Fruit fly (Drosophila melanogaster) whole organism, embryonic: Measurements from ENCODE around the gene CG5326.

Source experiments
- BtbVII ChIP-seq: fragments of 200-800 bp; sonication (Bioruptor generic); optimal IDR thresholded peaks from 3 replicates; lab custom pipeline; 2017; ENCODE audit warnings: missing biosample characterization, mild to moderate bottlenecking, missing genetic modification characterization
- CG11560 ChIP-seq: fragments of 200-800 bp; sonication (Bioruptor generic); IDR thresholded peaks from 3 replicates; pipeline ENCODE4 v1.3.6; 2022; ENCODE audit warnings: missing biosample characterization, missing genetic modification characterization
- CG12219 ChIP-seq: fragments of 200-800 bp; sonication (Bioruptor generic); optimal IDR thresholded peaks from 3 replicates; lab custom pipeline; 2018; ENCODE audit warnings: missing biosample characterization, mild to moderate bottlenecking, missing genetic modification characterization
- CG14965 ChIP-seq: fragments of 200-800 bp; sonication (Bioruptor generic); optimal IDR thresholded peaks from 2 replicates; lab custom pipeline; 2016; ENCODE audit warnings: missing biosample characterization, missing genetic modification characterization, borderline replicate concordance
- CG15011 ChIP-seq: fragments of 200-800 bp; sonication (Bioruptor generic); optimal IDR thresholded peaks from 3 replicates; lab custom pipeline; 2018; ENCODE audit warnings: missing biosample characterization, mild to moderate bottlenecking, missing genetic modification characterization
- CG18599 ChIP-seq: fragments of 200-800 bp; sonication (Bioruptor generic); optimal IDR thresholded peaks from 3 replicates; lab custom pipeline; 2017; ENCODE audit warnings: missing biosample characterization, missing genetic modification characterization, mild to moderate bottlenecking, moderate library complexity, missing genetic modification reagents
- CG3065 ChIP-seq: fragments of 200-800 bp; sonication (Bioruptor generic); optimal IDR thresholded peaks from 2 replicates; lab custom pipeline; 2016; ENCODE audit warnings: missing biosample characterization, missing genetic modification characterization
- CG32532 ChIP-seq: fragments of 200-800 bp; sonication (Bioruptor generic); IDR thresholded peaks from 2 replicates; pipeline ENCODE4 v1.3.6; 2022; ENCODE audit warnings: missing biosample characterization, missing genetic modification characterization
- CG3726 ChIP-seq: fragments of 200-800 bp; sonication (Bioruptor generic); IDR thresholded peaks from 3 replicates; pipeline ENCODE4, ENCODE4 v1.3.6; 2022; ENCODE audit warnings: missing biosample characterization, missing genetic modification characterization
- CG42726 ChIP-seq: fragments of 200-800 bp; sonication (Bioruptor generic); IDR thresholded peaks from 2 replicates; pipeline ENCODE4 v1.3.6; 2022; ENCODE audit warnings: missing biosample characterization, missing genetic modification characterization; ENCODE audit not compliant: partially characterized antibody
- CG4360 ChIP-seq: fragments of 200-800 bp; sonication (Bioruptor generic); IDR thresholded peaks from 2 replicates; pipeline ENCODE4 v1.3.6; 2022; ENCODE audit warnings: missing biosample characterization, missing genetic modification characterization
- CG4730 ChIP-seq: fragments of 200-800 bp; sonication (Bioruptor generic); IDR thresholded peaks from 2 replicates; pipeline ENCODE4 v1.3.6; 2022; ENCODE audit warnings: missing biosample characterization, missing genetic modification characterization
- CG7271 ChIP-seq: fragments of 200-800 bp; sonication (Bioruptor generic); optimal IDR thresholded peaks from 2 replicates; lab custom pipeline; 2018; ENCODE audit warnings: missing biosample characterization, mild to moderate bottlenecking, missing genetic modification characterization, moderate library complexity
- CG8089 ChIP-seq: fragments of 200-800 bp; sonication (Bioruptor generic); optimal IDR thresholded peaks from 3 replicates; lab custom pipeline; 2016; ENCODE audit warnings: missing biosample characterization, missing genetic modification characterization
- CkIIα-i1 ChIP-seq: fragments of 200-800 bp; sonication (Bioruptor generic); IDR thresholded peaks from 2 replicates; pipeline ENCODE4 v1.3.6; 2022; ENCODE audit warnings: missing biosample characterization, missing genetic modification characterization
- D19B ChIP-seq: fragments of 200-800 bp; sonication (Bioruptor generic); optimal IDR thresholded peaks from 2 replicates; lab custom pipeline; 2017; ENCODE audit warnings: missing biosample characterization, mild to moderate bottlenecking, missing genetic modification characterization
- Dad ChIP-seq: fragments of 200-800 bp; sonication (Bioruptor generic); optimal IDR thresholded peaks from 3 replicates; lab custom pipeline; 2016; ENCODE audit warnings: missing biosample characterization, missing genetic modification characterization
- Dip3 ChIP-seq: fragments of 200-800 bp; sonication (Bioruptor generic); optimal IDR thresholded peaks from 3 replicates; lab custom pipeline; 2016; ENCODE audit warnings: missing biosample characterization, missing genetic modification characterization
- ERR ChIP-seq: fragments of 200-800 bp; sonication (Bioruptor generic); optimal IDR thresholded peaks from 2 replicates; lab custom pipeline; 2016; ENCODE audit warnings: missing biosample characterization, missing genetic modification characterization
- Elba2 ChIP-seq: fragments of 200-800 bp; sonication (Bioruptor generic); optimal IDR thresholded peaks from 3 replicates; lab custom pipeline; 2016; ENCODE audit warnings: missing biosample characterization, missing genetic modification characterization
- Ets97D ChIP-seq: fragments of 200-800 bp; sonication (Bioruptor generic); optimal IDR thresholded peaks from 3 replicates; lab custom pipeline; 2016; ENCODE audit warnings: missing biosample characterization, missing genetic modification characterization
- Fer2 ChIP-seq: fragments of 200-800 bp; sonication (Bioruptor generic); optimal IDR thresholded peaks from 2 replicates; lab custom pipeline; 2018; ENCODE audit warnings: missing biosample characterization, mild to moderate bottlenecking, missing genetic modification characterization, moderate library complexity
- Gsc ChIP-seq: fragments of 200-800 bp; sonication (Bioruptor generic); IDR thresholded peaks from 2 replicates; pipeline ENCODE4 v1.3.6; 2022; ENCODE audit warnings: missing biosample characterization, missing genetic modification characterization
- Mrtf ChIP-seq: fragments of 200-800 bp; sonication (Bioruptor generic); IDR thresholded peaks from 3 replicates; pipeline ENCODE4 v1.3.6; 2022; ENCODE audit warnings: missing biosample characterization, missing genetic modification characterization
- Ptx1 ChIP-seq: fragments of 200-800 bp; sonication (Bioruptor generic); IDR thresholded peaks from 2 replicates; pipeline ENCODE4 v1.3.6; 2022; ENCODE audit warnings: missing biosample characterization, missing genetic modification characterization
- Sin3A ChIP-seq: fragments of >200 bp; optimal IDR thresholded peaks from 2 replicates; lab custom pipeline; 2018
- Sry-β ChIP-seq: fragments of 200-800 bp; sonication (Bioruptor generic); optimal IDR thresholded peaks from 2 replicates; lab custom pipeline; 2018; ENCODE audit warnings: missing biosample characterization, mild to moderate bottlenecking, missing genetic modification characterization, moderate library complexity
- TFAM ChIP-seq: fragments of 200-800 bp; sonication (Bioruptor generic); optimal IDR thresholded peaks from 2 replicates; lab custom pipeline; 2017; ENCODE audit warnings: missing biosample characterization, missing genetic modification characterization, inconsistent platforms
- YL-1 ChIP-seq: fragments of 200-800 bp; sonication (Bioruptor generic); optimal IDR thresholded peaks from 3 replicates; lab custom pipeline; 2017; ENCODE audit warnings: missing biosample characterization, mild to moderate bottlenecking, missing genetic modification characterization
- ara ChIP-seq: fragments of 200-800 bp; sonication (Bioruptor generic); IDR thresholded peaks from 2 replicates; pipeline ENCODE4 v1.3.6; 2022; ENCODE audit warnings: missing biosample characterization, missing genetic modification characterization
- bcd ChIP-seq: fragments of 200-800 bp; sonication (Bioruptor generic); optimal IDR thresholded peaks from 2 replicates; lab custom pipeline; 2017; ENCODE audit warnings: missing biosample characterization, mild to moderate bottlenecking, missing genetic modification characterization
- cad ChIP-seq: fragments of >200 bp; optimal IDR thresholded peaks from 2 replicates; lab custom pipeline; 2017; ENCODE audit warnings: missing biosample characterization, missing genetic modification characterization
- caup ChIP-seq: fragments of 200-800 bp; sonication (Bioruptor generic); optimal IDR thresholded peaks from 3 replicates; lab custom pipeline; 2017; ENCODE audit warnings: missing biosample characterization, mild to moderate bottlenecking, missing genetic modification characterization, moderate library complexity; ENCODE audit not compliant: severe bottlenecking
- chinmo ChIP-seq: fragments of 200-800 bp; sonication (Bioruptor generic); IDR thresholded peaks from 4 replicates; pipeline ENCODE4 v1.3.6; 2022; ENCODE audit warnings: missing biosample characterization, missing genetic modification characterization; ENCODE audit not compliant: partially characterized antibody
- dati ChIP-seq: fragments of 200-800 bp; sonication (Bioruptor generic); IDR thresholded peaks from 2 replicates; pipeline ENCODE4 v1.3.6; 2022; ENCODE audit warnings: missing biosample characterization, missing genetic modification characterization
- dmrt11E ChIP-seq: fragments of 200-800 bp; sonication (Bioruptor generic); optimal IDR thresholded peaks from 3 replicates; lab custom pipeline; 2018; ENCODE audit warnings: missing biosample characterization, mild to moderate bottlenecking, missing genetic modification characterization, moderate library complexity
- fd64A ChIP-seq: fragments of 200-800 bp; sonication (Bioruptor generic); optimal IDR thresholded peaks from 3 replicates; lab custom pipeline; 2018; ENCODE audit warnings: missing biosample characterization, mild to moderate bottlenecking, missing genetic modification characterization
- gfzf ChIP-seq: fragments of 200-800 bp; sonication (Bioruptor generic); optimal IDR thresholded peaks from 2 replicates; lab custom pipeline; 2016; ENCODE audit warnings: missing biosample characterization, mild to moderate bottlenecking, missing genetic modification characterization, moderate library complexity
- gro ChIP-seq: fragments of 200-800 bp; sonication (Bioruptor generic); optimal IDR thresholded peaks from 2 replicates; lab custom pipeline; 2016; ENCODE audit warnings: missing biosample characterization, missing genetic modification characterization
- her ChIP-seq: fragments of 200-800 bp; sonication (Bioruptor generic); optimal IDR thresholded peaks from 2 replicates; lab custom pipeline; 2016; ENCODE audit warnings: missing biosample characterization, missing genetic modification characterization
- mam ChIP-seq: fragments of 200-800 bp; sonication (Bioruptor generic); optimal IDR thresholded peaks from 3 replicates; lab custom pipeline; 2016; ENCODE audit warnings: missing biosample characterization, missing genetic modification characterization
- mld ChIP-seq: fragments of 200-800 bp; sonication (Bioruptor generic); IDR thresholded peaks from 3 replicates; pipeline ENCODE4 v1.3.6; 2022; ENCODE audit warnings: missing biosample characterization, missing genetic modification characterization; ENCODE audit not compliant: partially characterized antibody
- nmo ChIP-seq: fragments of 200-800 bp; sonication (Bioruptor generic); optimal IDR thresholded peaks from 2 replicates; lab custom pipeline; 2018; ENCODE audit warnings: missing biosample characterization, mild to moderate bottlenecking, missing genetic modification characterization, moderate library complexity
- pho ChIP-seq: fragments of 200-800 bp; sonication (Bioruptor generic); optimal IDR thresholded peaks from 2 replicates; lab custom pipeline; 2016; ENCODE audit warnings: missing biosample characterization, missing genetic modification characterization
- sens ChIP-seq: fragments of 200-800 bp; sonication (Bioruptor generic); peaks from one replicate; lab custom pipeline; 2016; ENCODE audit warnings: missing biosample characterization, missing genetic modification characterization
- sim ChIP-seq: fragments of 200-800 bp; sonication (Bioruptor generic); IDR thresholded peaks from 2 replicates; pipeline ENCODE4 v1.3.6; 2022; ENCODE audit warnings: missing biosample characterization, missing genetic modification characterization
- sqz ChIP-seq: fragments of 200-800 bp; sonication (Bioruptor generic); optimal IDR thresholded peaks from 3 replicates; lab custom pipeline; 2018; ENCODE audit warnings: missing biosample characterization, mild to moderate bottlenecking, missing genetic modification characterization
- trh ChIP-seq: fragments of 200-800 bp; sonication (Bioruptor generic); optimal IDR thresholded peaks from 2 replicates; lab custom pipeline; 2016; ENCODE audit warnings: missing biosample characterization, missing genetic modification characterization
- ttk ChIP-seq: fragments of 200-800 bp; sonication (Bioruptor generic); IDR thresholded peaks from 2 replicates; pipeline ENCODE4 v2.1.2; 2022; ENCODE audit warnings: missing biosample characterization, missing genetic modification characterization
- tup ChIP-seq: fragments of 200-800 bp; sonication (Bioruptor generic); optimal IDR thresholded peaks from 2 replicates; lab custom pipeline; 2016; ENCODE audit warnings: missing biosample characterization, mild to moderate bottlenecking, missing genetic modification characterization, moderate library complexity

The CG5326 gene

DNA sequence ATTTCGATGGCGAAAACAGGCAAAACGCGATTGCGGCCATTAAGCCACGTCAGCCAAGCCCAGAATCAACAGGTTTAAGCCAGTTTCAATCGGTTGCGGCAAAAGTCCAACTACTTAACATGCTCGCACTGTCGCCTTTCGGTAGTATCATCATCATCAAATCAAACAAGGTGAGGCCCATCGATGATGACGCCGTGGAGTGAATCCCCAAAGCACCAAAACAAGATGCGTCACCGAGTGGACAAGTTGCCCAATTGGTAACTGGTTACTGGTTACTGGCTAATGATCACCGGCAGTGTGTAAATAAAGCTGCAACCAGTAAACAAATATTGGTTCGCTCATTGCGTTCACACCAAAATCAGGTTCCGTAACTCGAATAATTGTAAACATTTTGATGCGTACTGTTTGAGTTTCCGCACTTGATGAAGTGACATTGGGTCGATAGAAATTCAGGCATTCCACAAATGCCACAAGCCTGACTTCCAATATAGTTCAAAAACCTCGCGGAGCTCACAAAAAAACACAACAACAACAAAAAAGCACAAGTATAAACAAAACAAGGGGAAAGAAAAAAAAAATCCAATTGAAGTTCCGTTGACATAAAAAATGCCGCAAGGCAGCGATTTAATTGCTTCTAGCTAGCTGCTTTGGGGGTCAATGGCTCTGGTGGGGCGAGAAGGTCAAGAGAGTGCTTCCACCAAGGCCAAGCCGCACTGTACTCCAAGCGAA is 15.2 kb downstream of the CG5326 start (continued):
- TF ChIP-seq caup (GFP tag; lab: Kevin White, UChicago) (peak; percentile 58), sim (GFP tag; lab: Robert Waterston, UW) (0 out of 2 replicates have a peak, but pooled peaks have one; percentile 25), trh (GFP tag; lab: Kevin White, UChicago) (no peak), gfzf (GFP tag; lab: Kevin White, UChicago) (no peak), Mrtf (GFP tag; lab: Robert Waterston, UW) (no peak), sqz (GFP tag; lab: Kevin White, UChicago) (peak; percentile 86), tup (GFP tag; lab: Kevin White, UChicago) (no peak), nmo (GFP tag; lab: Kevin White, UChicago) (no peak), Elba2 (GFP tag; lab: Kevin White, UChicago) (no peak), CG11560 (no peak), fd64A (GFP tag; lab: Kevin White, UChicago) (peak; percentile 80), Sry-β (GFP tag; lab: Kevin White, UChicago) (peak; percentile 26), Fer2 (peak; percentile 36), Ptx1 (no peak), CG7271 (tag; lab: Kevin White, UChicago) (peak; percentile 42), gro (GFP tag; lab: Kevin White, UChicago) (no peak), CG4360 (GFP tag; lab: Robert Waterston, UW) (peak; percentile 40; the same call in 1 of the 2 replicates), CkIIα-i1 (no peak), mam (no peak), Sin3A (no peak), CG8089 (GFP tag; lab: Kevin White, UChicago) (peak; percentile 60), Gsc (GFP tag; lab: Robert Waterston, UW) (no peak), ttk (GFP tag; lab: Robert Waterston, UW) (no peak), sens (peak; percentile 92), CG4730 (GFP tag; lab: Robert Waterston, UW) (no peak; the same call in 1 of the 2 replicates), dmrt11E (peak; percentile 29), Ets97D (GFP tag; lab: Kevin White, UChicago) (no peak), bcd (GFP tag; lab: Kevin White, UChicago) (no peak), chinmo (GFP tag; lab: Robert Waterston, UW) (peak; percentile 75; the same call in 3 of the 4 replicates), CG32532 (GFP tag; lab: Robert Waterston, UW) (peak; percentile 48; the same call in 1 of the 2 replicates), CG3726 (GFP tag; lab: Robert Waterston, UW) (peak; percentile 59; the same call in 1 of the 3 replicates), CG12219 (peak; percentile 64), TFAM (GFP tag; lab: Kevin White, UChicago) (no peak), dati (GFP tag; lab: Robert Waterston, UW) (no peak), CG42726 (GFP tag; lab: Robert Waterston, UW) (no peak), YL-1 (GFP tag; lab: Kevin White, UChicago) (peak; percentile 5), her (GFP tag; lab: Kevin White, UChicago) (peak; percentile 53), CG14965 (no peak), ara (peak; percentile 55), ERR (GFP tag; lab: Kevin White, UChicago) (peak; percentile 45), Dad (GFP tag; lab: Kevin White, UChicago) (peak; percentile 38), mld (GFP tag; lab: Robert Waterston, UW) (no peak), Dip3 (GFP tag; lab: Kevin White, UChicago) (no peak), CG15011 (peak; percentile 55), CG18599 (GFP tag; lab: Kevin White, UChicago) (peak; percentile 43), BtbVII (GFP tag; lab: Kevin White, UChicago) (peak; percentile 62), CG3065 (GFP tag; lab: Kevin White, UChicago) (no peak), D19B (GFP tag; lab: Kevin White, UChicago) (no peak), pho (GFP tag; lab: Kevin White, UChicago) (peak; percentile 27), cad (GFP tag; lab: Kevin White, UChicago) (no peak)
